Worm (Caenorhabditis elegans): Measurements from ENCODE around the gene glb-2.

glb-2 gene

ce11 chrIV:7287474-7287873, 24.4 kb upstream of the glb-2 start, which contains the start of gene F42C5.3:
F42C5.3 (minus strand) TSS chrIV:7287574.
- TF ChIP-seq sox-2 (GFP tag; IDR thresholded peaks at IDR 0.05) = no peak
- no peak for TF ChIP-seq T23F11.4 (GFP tag; optimal IDR thresholded peaks at IDR 0.05)
- TF ChIP-seq pqm-1 (tag; optimal IDR thresholded peaks at IDR 0.05) = no peak
- TF ChIP-seq syd-9 (tag; optimal IDR thresholded peaks at IDR 0.05) = no peak
- TF ChIP-seq ceh-48 (tag; optimal IDR thresholded peaks at IDR 0.05) = no peak
- TF ChIP-seq unc-42 (tag; optimal IDR thresholded peaks at IDR 0.05) = no peak
- TF ChIP-seq hlh-6 (tag; optimal IDR thresholded peaks at IDR 0.05) = no peak
- TF ChIP-seq madf-2 (tag; optimal IDR thresholded peaks at IDR 0.05) = no peak
- no peak for TF ChIP-seq ceh-30 (tag; optimal IDR thresholded peaks at IDR 0.05)
- TF ChIP-seq ceh-2 (tag; optimal IDR thresholded peaks at IDR 0.05) = no peak
- no peak for TF ChIP-seq unc-3 (GFP tag; conservative IDR thresholded peaks at IDR 0.05)
- TF ChIP-seq unc-3 (tag; optimal IDR thresholded peaks at IDR 0.05) = no peak
- no peak for TF ChIP-seq nhr-232 (tag; optimal IDR thresholded peaks at IDR 0.05)
- no peak for TF ChIP-seq npax-4 (tag; optimal IDR thresholded peaks at IDR 0.05)

ce11 chrIV:7285839-7286238, 22.8 kb upstream of the glb-2 start, which contains the start of gene C06E4.8:
C06E4.8 (minus strand) TSS chrIV:7285875.
- TF ChIP-seq ttx-3 (tag; optimal IDR thresholded peaks at IDR 0.05) (no peak), nfya-1 (tag; optimal IDR thresholded peaks at IDR 0.05) (no peak)

ce11 chrIV:7282957-7283356, 19.9 kb upstream of the glb-2 start, which contains the start of gene C06E4.1:
C06E4.1 (plus strand) TSS chrIV:7283257.
- TF ChIP-seq ceh-2 (tag; optimal IDR thresholded peaks at IDR 0.05) (no peak), hlh-15 (tag; optimal IDR thresholded peaks at IDR 0.05) (no peak), ama-1 (optimal IDR thresholded peaks at IDR 0.05) (no peak), ets-4 (tag; optimal IDR thresholded peaks at IDR 0.05) (no peak), F13H6.1 (tag; optimal IDR thresholded peaks at IDR 0.05) (no peak), ceh-48 (tag; optimal IDR thresholded peaks at IDR 0.05) (no peak), hlh-30 (tag; optimal IDR thresholded peaks at IDR 0.05; ENCODE audit: insufficient read depth) (no peak), pha-2 (tag; optimal IDR thresholded peaks at IDR 0.05) (no peak), pax-1 (tag; optimal IDR thresholded peaks at IDR 0.05) (no peak), fax-1 (tag; optimal IDR thresholded peaks at IDR 0.05) (no peak), sox-2 (GFP tag; IDR thresholded peaks at IDR 0.05) (no peak)

- TF ChIP-seq K09A11.1 (tag; optimal IDR thresholded peaks at IDR 0.05; ENCODE audit: insufficient read depth) (no peak), ceh-48 (tag; optimal IDR thresholded peaks at IDR 0.05) (no peak), ceh-2 (tag; optimal IDR thresholded peaks at IDR 0.05) (no peak), hlh-13 (GFP tag; optimal IDR thresholded peaks at IDR 0.05) (no peak), ceh-45 (GFP tag; IDR thresholded peaks at IDR 0.05) (no peak), pax-1 (tag; optimal IDR thresholded peaks at IDR 0.05) (no peak), fkh-10 (GFP tag; optimal IDR thresholded peaks at IDR 0.05) (no peak), npax-4 (tag; optimal IDR thresholded peaks at IDR 0.05) (no peak), tbx-7 (tag; optimal IDR thresholded peaks at IDR 0.05) (no peak), sox-2 (GFP tag; IDR thresholded peaks at IDR 0.05) (no peak), ceh-22 (tag; optimal IDR thresholded peaks at IDR 0.05) (no peak), nhr-232 (tag; optimal IDR thresholded peaks at IDR 0.05) (no peak)
These were observed 13.6 kb upstream of the glb-2 start, which contains the start of gene C06E4.2 for ce11 chrIV:7276661-7277060. C06E4.2 (plus strand) TSS chrIV:7276961.

ce11 chrIV:7274969-7275548, 12.0 kb upstream of the glb-2 start:
- TF ChIP-seq pat-9 (tag; optimal IDR thresholded peaks at IDR 0.05) (no peak), sox-4 (tag; optimal IDR thresholded peaks at IDR 0.05) (no peak), ceh-9 (tag; optimal IDR thresholded peaks at IDR 0.05) (no peak), unc-42 (tag; optimal IDR thresholded peaks at IDR 0.05) (peak; percentile 57)
